Worm (Caenorhabditis elegans) whole organism, young adult: ENCODE data around the gene endu-2.

Experiments
- B0336.3 ChIP-seq: fragments of 200-800 bp; sonication (Bioruptor generic); IDR thresholded peaks from 2 replicates; pipeline ENCODE4 v1.3.6; 2022; ENCODE audit warnings: missing genetic modification characterization, missing compliant biosample characterization
- C17E4.6 ChIP-seq: fragments of 200-800 bp; sonication (Bioruptor generic); IDR thresholded peaks from 2 replicates; pipeline ENCODE4 v1.3.6; 2022; ENCODE audit warnings: missing genetic modification reagents, missing genetic modification characterization, missing compliant biosample characterization
- D2030.7 ChIP-seq: fragments of 200-800 bp; sonication (Bioruptor generic); IDR thresholded peaks from 2 replicates; pipeline ENCODE4 v1.3.6; 2022; ENCODE audit warnings: missing genetic modification reagents, missing genetic modification characterization, missing compliant biosample characterization
- F22D6.2 ChIP-seq: sonication (generic microtip); optimal IDR thresholded peaks from 2 replicates; lab custom pipeline; 2016; ENCODE audit warnings: mild to moderate bottlenecking, missing genetic modification characterization, missing compliant biosample characterization
- F23B12.7 ChIP-seq: sonication (generic microtip); optimal IDR thresholded peaks from 2 replicates; lab custom pipeline; 2017; ENCODE audit warnings: missing genetic modification characterization, mild to moderate bottlenecking, missing compliant biosample characterization, antibody characterized with exemption, moderate library complexity; ENCODE audit not compliant: insufficient read depth
- F49E8.2 ChIP-seq: sonication (generic microtip); optimal IDR thresholded peaks from 3 replicates; lab custom pipeline; 2017; ENCODE audit warnings: missing genetic modification characterization, mild to moderate bottlenecking, missing compliant biosample characterization, antibody characterized with exemption, moderate library complexity; ENCODE audit not compliant: insufficient read depth
- K12H6.12 ChIP-seq: fragments of 200-800 bp; sonication (Bioruptor generic); optimal IDR thresholded peaks from 2 replicates; lab custom pipeline; 2018; ENCODE audit warnings: mild to moderate bottlenecking, missing genetic modification characterization, missing compliant biosample characterization
- T07F8.4 ChIP-seq: sonication (generic microtip); optimal IDR thresholded peaks from 2 replicates; lab custom pipeline; 2016; ENCODE audit warnings: mild to moderate bottlenecking, missing genetic modification characterization, moderate library complexity, missing compliant biosample characterization
- Y53F4B.3 ChIP-seq: fragments of 200-800 bp; sonication (Bioruptor generic); IDR thresholded peaks from 2 replicates; pipeline ENCODE4 v1.3.6; 2022; ENCODE audit warnings: missing genetic modification reagents, missing genetic modification characterization, missing compliant biosample characterization
- Y56A3A.18 ChIP-seq: fragments of 200-800 bp; sonication (Bioruptor generic); IDR thresholded peaks from 2 replicates; pipeline ENCODE4 v1.3.6; 2022; ENCODE audit warnings: missing genetic modification reagents, missing genetic modification characterization, missing compliant biosample characterization
- Y79H2A.3 ChIP-seq: fragments of 200-800 bp; sonication (Bioruptor generic); conservative IDR thresholded peaks from 2 replicates; pipeline ENCODE4 v1.3.6; 2022; ENCODE audit warnings: missing genetic modification reagents, missing genetic modification characterization, missing compliant biosample characterization
- Y95B8A.8 ChIP-seq: fragments of 200-800 bp; sonication (Bioruptor generic); IDR thresholded peaks from 2 replicates; pipeline ENCODE4 v1.3.6; 2022; ENCODE audit warnings: missing genetic modification reagents, missing genetic modification characterization, missing compliant biosample characterization
- ZK185.1 ChIP-seq: sonication (generic microtip); optimal IDR thresholded peaks from 2 replicates; lab custom pipeline; 2016; ENCODE audit warnings: mild to moderate bottlenecking, missing genetic modification characterization, missing compliant biosample characterization; ENCODE audit not compliant: poor library complexity, severe bottlenecking
- aptf-3 ChIP-seq: fragments of 200-800 bp; sonication (Bioruptor generic); IDR thresholded peaks from 2 replicates; pipeline ENCODE4 v1.3.6; 2022; ENCODE audit warnings: missing genetic modification characterization, missing compliant biosample characterization
- athp-1 ChIP-seq: sonication (generic microtip); optimal IDR thresholded peaks from 2 replicates; lab custom pipeline; 2017; ENCODE audit warnings: mild to moderate bottlenecking, missing genetic modification characterization, missing compliant biosample characterization
- attf-5 ChIP-seq: fragments of 200-800 bp; sonication (Bioruptor generic); optimal IDR thresholded peaks from 2 replicates; lab custom pipeline; 2018; ENCODE audit warnings: mild to moderate bottlenecking, missing genetic modification characterization, missing compliant biosample characterization
- bed-2 ChIP-seq: fragments of 200-800 bp; sonication (Bioruptor generic); IDR thresholded peaks from 2 replicates; pipeline ENCODE4 v1.3.6; 2022; ENCODE audit warnings: missing genetic modification reagents, missing genetic modification characterization, missing compliant biosample characterization
- cebp-1 ChIP-seq, 2 experiments: fragments of 200-800 bp in 1 of 2; sonication (Bioruptor generic) in 1 of 2; sonication (generic microtip) in 1 of 2; IDR thresholded peaks in 1 of 2; optimal IDR thresholded peaks in 1 of 2; 2 replicates each; pipeline versions ENCODE4 v1.3.6 to Lab custom; 2017 to 2022; ENCODE audit warnings: missing compliant biosample characterization in 2 of 2, missing genetic modification characterization in 2 of 2, mild to moderate bottlenecking in 1 of 2, missing genetic modification reagents in 1 of 2, moderate library complexity in 1 of 2
- cebp-2 ChIP-seq: fragments of 200-800 bp; sonication (Bioruptor generic); IDR thresholded peaks from 2 replicates; pipeline ENCODE4 v1.3.6; 2022; ENCODE audit warnings: missing genetic modification characterization, missing compliant biosample characterization
- ceh-27 ChIP-seq: fragments of 200-800 bp; sonication (Bioruptor generic); optimal IDR thresholded peaks from 2 replicates; lab custom pipeline; 2018; ENCODE audit warnings: mild to moderate bottlenecking, missing genetic modification characterization, moderate library complexity, missing compliant biosample characterization
- dpff-1 ChIP-seq: sonication (generic microtip); optimal IDR thresholded peaks from 2 replicates; lab custom pipeline; 2017; ENCODE audit warnings: mild to moderate bottlenecking, missing genetic modification characterization, missing compliant biosample characterization
- egl-44 ChIP-seq: fragments of 200-800 bp; sonication (Bioruptor generic); IDR thresholded peaks from 2 replicates; pipeline ENCODE4 v1.3.6; 2022; ENCODE audit warnings: missing genetic modification reagents, missing genetic modification characterization, missing compliant biosample characterization
- egrh-3 ChIP-seq: fragments of 200-800 bp; sonication (Bioruptor generic); IDR thresholded peaks from 2 replicates; pipeline ENCODE4 v1.3.6; 2022; ENCODE audit warnings: missing genetic modification reagents, missing genetic modification characterization, missing compliant biosample characterization
- hmg-20 ChIP-seq: fragments of 200-800 bp; sonication (Bioruptor generic); IDR thresholded peaks from 2 replicates; pipeline ENCODE4 v1.3.6; 2022; ENCODE audit warnings: missing genetic modification reagents, missing genetic modification characterization, missing compliant biosample characterization
- let-526 ChIP-seq: fragments of 200-800 bp; sonication (Bioruptor generic); IDR thresholded peaks from 2 replicates; pipeline ENCODE4 v1.3.6; 2022; ENCODE audit warnings: missing genetic modification reagents, missing genetic modification characterization, missing compliant biosample characterization
- lin-26 ChIP-seq: fragments of 200-800 bp; sonication (Bioruptor generic); IDR thresholded peaks from 2 replicates; pipeline ENCODE4 v1.3.6; 2022; ENCODE audit warnings: missing genetic modification reagents, missing genetic modification characterization, missing compliant biosample characterization
- lin-35 ChIP-seq, 3 experiments: fragments of 150-350 bp in 2 of 3; sonication (generic microtip) in 1 of 3; optimal IDR thresholded peaks; 2 replicates each; lab custom pipeline; 2014 to 2018; ENCODE audit warnings: missing biosample characterization in 3 of 3, missing genetic modification characterization in 3 of 3, missing genetic modification reagents in 3 of 3
- lin-40 ChIP-seq: sonication (generic microtip); optimal IDR thresholded peaks from 2 replicates; lab custom pipeline; 2016; ENCODE audit warnings: missing genetic modification characterization, mild to moderate bottlenecking, missing compliant biosample characterization, missing genotype, missing genetic modification reagents
- lir-1 ChIP-seq: fragments of 200-800 bp; sonication (Bioruptor generic); conservative IDR thresholded peaks from 2 replicates; pipeline ENCODE4 v1.3.6; 2022; ENCODE audit warnings: missing genetic modification reagents, missing genetic modification characterization, missing compliant biosample characterization
- madf-10 ChIP-seq: sonication (generic microtip); optimal IDR thresholded peaks from 2 replicates; lab custom pipeline; 2016; ENCODE audit warnings: mild to moderate bottlenecking, missing genetic modification characterization, missing compliant biosample characterization
- mcd-1 ChIP-seq: fragments of 200-800 bp; sonication (Bioruptor generic); IDR thresholded peaks from 2 replicates; pipeline ENCODE4 v1.3.6; 2022; ENCODE audit warnings: missing genetic modification reagents, missing genetic modification characterization, missing compliant biosample characterization
- mes-4 ChIP-seq: sonication (generic microtip); optimal IDR thresholded peaks from 2 replicates; lab custom pipeline; 2016; ENCODE audit warnings: missing genotype, missing genetic modification characterization, missing compliant biosample characterization
- nfya-1 ChIP-seq: sonication (generic microtip); optimal IDR thresholded peaks from 2 replicates; lab custom pipeline; 2017; ENCODE audit warnings: antibody characterized with exemption, missing compliant biosample characterization, missing genetic modification characterization, borderline replicate concordance; ENCODE audit not compliant: insufficient read depth
- nfya-2 ChIP-seq: fragments of 200-800 bp; sonication (Bioruptor generic); IDR thresholded peaks from 2 replicates; pipeline ENCODE4 v1.3.6; 2022; ENCODE audit warnings: missing genetic modification reagents, missing genetic modification characterization, missing compliant biosample characterization
- nfyb-1 ChIP-seq: fragments of 200-800 bp; sonication (Bioruptor generic); IDR thresholded peaks from 2 replicates; pipeline ENCODE4 v1.3.6; 2022; ENCODE audit warnings: missing genetic modification reagents, missing genetic modification characterization, missing compliant biosample characterization
- nhr-120 ChIP-seq: fragments of 200-800 bp; sonication (Bioruptor generic); IDR thresholded peaks from 2 replicates; pipeline ENCODE4 v1.3.6; 2022; ENCODE audit warnings: missing genetic modification characterization, missing compliant biosample characterization
- nhr-80 ChIP-seq: sonication (generic microtip); optimal IDR thresholded peaks from 2 replicates; lab custom pipeline; 2016; ENCODE audit warnings: missing genetic modification characterization, missing compliant biosample characterization
- nhr-90 ChIP-seq: sonication (generic microtip); optimal IDR thresholded peaks from 2 replicates; lab custom pipeline; 2016; ENCODE audit warnings: missing genotype, mild to moderate bottlenecking, missing genetic modification characterization, missing compliant biosample characterization
- pbrm-1 ChIP-seq: fragments of 200-800 bp; sonication (Bioruptor generic); IDR thresholded peaks from 2 replicates; pipeline ENCODE4 v1.3.6; 2022; ENCODE audit warnings: missing genetic modification reagents, missing genetic modification characterization, missing compliant biosample characterization
- rpc-1 ChIP-seq, 2 experiments: fragments of 150-350 bp in 1 of 2; sonication (generic microtip) in 1 of 2; optimal IDR thresholded peaks; 2 replicates each; lab custom pipeline; 2014 to 2018; ENCODE audit warnings: missing biosample characterization in 1 of 2, missing genetic modification characterization in 1 of 2, missing genetic modification reagents in 1 of 2, missing genotype in 1 of 2
- sdz-38 ChIP-seq: sonication (generic microtip); optimal IDR thresholded peaks from 2 replicates; lab custom pipeline; 2016; ENCODE audit warnings: missing genotype, missing genetic modification characterization, missing compliant biosample characterization
- sea-2 ChIP-seq: fragments of 200-800 bp; sonication (Bioruptor generic); IDR thresholded peaks from 2 replicates; pipeline ENCODE4 v1.3.6; 2022; ENCODE audit warnings: missing genetic modification characterization, missing compliant biosample characterization
- snpc-1.3 ChIP-seq: sonication (generic microtip); optimal IDR thresholded peaks from 2 replicates; lab custom pipeline; 2017; ENCODE audit warnings: missing genetic modification characterization, mild to moderate bottlenecking, missing compliant biosample characterization, antibody characterized with exemption, moderate library complexity, missing genotype, missing genetic modification reagents; ENCODE audit not compliant: insufficient read depth
- somi-1 ChIP-seq: fragments of 200-800 bp; sonication (Bioruptor generic); optimal IDR thresholded peaks from 2 replicates; lab custom pipeline; 2018; ENCODE audit warnings: mild to moderate bottlenecking, missing genetic modification characterization, missing compliant biosample characterization
- sptf-2 ChIP-seq: fragments of 200-800 bp; sonication (Bioruptor generic); optimal IDR thresholded peaks from 2 replicates; lab custom pipeline; 2018; ENCODE audit warnings: mild to moderate bottlenecking, missing genetic modification characterization, missing compliant biosample characterization
- tbp1 ChIP-seq: fragments of 200-800 bp; sonication (Bioruptor generic); optimal IDR thresholded peaks from 2 replicates; lab custom pipeline; 2018; ENCODE audit warnings: mild to moderate bottlenecking, missing genetic modification characterization, missing compliant biosample characterization
- xnd-1 ChIP-seq: sonication (generic microtip); optimal IDR thresholded peaks from 2 replicates; lab custom pipeline; 2016; ENCODE audit warnings: missing genotype, missing genetic modification reagents, missing genetic modification characterization, missing compliant biosample characterization
- ztf-26 ChIP-seq: sonication (generic microtip); optimal IDR thresholded peaks from 2 replicates; lab custom pipeline; 2017; ENCODE audit warnings: missing genetic modification characterization, missing compliant biosample characterization

Gene endu-2

ce11 chrX:8235994-8236393 is 6.1 kb upstream of the endu-2 start, which contains the start of gene M60.4 (continued):
- TF ChIP-seq mcd-1 (GFP tag; lab: Robert Waterston, UW) = no peak
- TF ChIP-seq Y56A3A.18 (GFP tag; lab: Robert Waterston, UW) = no peak
- no peak for TF ChIP-seq F49E8.2
- TF ChIP-seq T07F8.4 (tag; lab: Kevin White, UChicago) = no peak
- TF ChIP-seq pbrm-1 (GFP tag; lab: Robert Waterston, UW) = 0 out of 2 replicates have a peak, but pooled peaks have one; percentile 40
- TF ChIP-seq nhr-120 (GFP tag; lab: Robert Waterston, UW) = no peak
- peak; percentile 48 for TF ChIP-seq ztf-26 (tag; lab: Kevin White, UChicago)
- TF ChIP-seq cebp-1 (GFP tag; IDR thresholded peaks at IDR 0.05; lab: Robert Waterston, UW) = peak; percentile 95
- peak; percentile 98 for TF ChIP-seq cebp-1 (tag; optimal IDR thresholded peaks at IDR 0.05; lab: Kevin White, UChicago)
- peak; percentile 63; the same call in 1 of the 2 replicates for TF ChIP-seq B0336.3 (GFP tag; lab: Robert Waterston, UW)
- TF ChIP-seq lin-26 (GFP tag; lab: Robert Waterston, UW) = 0 out of 2 replicates have a peak, but pooled peaks have one; percentile 65
- TF ChIP-seq sdz-38 (tag; lab: Kevin White, UChicago) = no peak
- TF ChIP-seq K12H6.12 = peak; percentile 38
- TF ChIP-seq lin-40 (tag; lab: Kevin White, UChicago) = peak; percentile 22
- TF ChIP-seq F22D6.2 (tag; lab: Kevin White, UChicago) = no peak
- no peak for TF ChIP-seq xnd-1 (tag; lab: Kevin White, UChicago)
- peak; percentile 81 for TF ChIP-seq somi-1 (GFP tag; lab: Kevin White, UChicago)
- no peak for TF ChIP-seq cebp-2 (GFP tag; lab: Robert Waterston, UW)
- TF ChIP-seq bed-2 (GFP tag; lab: Robert Waterston, UW) = no peak
- peak; percentile 78 for TF ChIP-seq ceh-27
- peak; percentile 26 for TF ChIP-seq attf-5 (GFP tag; lab: Kevin White, UChicago)
- TF ChIP-seq mes-4 = no peak
- no peak for TF ChIP-seq nfya-2 (GFP tag; lab: Robert Waterston, UW)
- TF ChIP-seq lin-35 (GFP tag; optimal IDR thresholded peaks at IDR 0.05; lab: Kevin White, UChicago) = no peak
- no peak for TF ChIP-seq Y79H2A.3 (GFP tag; lab: Robert Waterston, UW)
- TF ChIP-seq lir-1 (GFP tag; lab: Robert Waterston, UW) = no peak
- no peak for TF ChIP-seq F23B12.7
- TF ChIP-seq dpff-1 (tag; lab: Kevin White, UChicago) = no peak
- no peak for TF ChIP-seq nhr-90 (tag; lab: Kevin White, UChicago)
- no peak for TF ChIP-seq egrh-3 (GFP tag; lab: Robert Waterston, UW)
- TF ChIP-seq madf-10 (tag; lab: Kevin White, UChicago) = no peak
- TF ChIP-seq C17E4.6 (GFP tag; lab: Robert Waterston, UW) = no peak
- no peak for TF ChIP-seq sptf-2
- no peak for TF ChIP-seq Y53F4B.3
- no peak for TF ChIP-seq tbp1
- no peak for TF ChIP-seq Y95B8A.8
- no peak for TF ChIP-seq hmg-20 (GFP tag; lab: Robert Waterston, UW)
- TF ChIP-seq D2030.7 (GFP tag; lab: Robert Waterston, UW) = no peak
- TF ChIP-seq aptf-3 (GFP tag; lab: Robert Waterston, UW) = no peak
- no peak for TF ChIP-seq snpc-1.3 (tag; lab: Kevin White, UChicago)
- TF ChIP-seq let-526 (GFP tag; lab: Robert Waterston, UW) = no peak
- TF ChIP-seq egl-44 (GFP tag; lab: Robert Waterston, UW) = 0 out of 2 replicates have a peak, but pooled peaks have one; percentile 29
- TF ChIP-seq nhr-80 (tag; lab: Kevin White, UChicago) = no peak
- TF ChIP-seq nfya-1 = no peak
- TF ChIP-seq sea-2 = no peak
- no peak for TF ChIP-seq athp-1
- TF ChIP-seq nfyb-1 (GFP tag; lab: Robert Waterston, UW) = 0 out of 2 replicates have a peak, but pooled peaks have one; percentile 23
- TF ChIP-seq rpc-1 (optimal IDR thresholded peaks at IDR 0.05; lab: Kevin White, UChicago) = no peak
- no peak for TF ChIP-seq rpc-1 (tag; optimal IDR thresholded peaks at IDR 0.05; lab: Kevin White, UChicago)
- no peak for TF ChIP-seq ZK185.1 (tag; lab: Kevin White, UChicago)
